Worm (Caenorhabditis elegans) whole organism, L4/young adult: ENCODE data around the gene unc-26.

Experiments
- W03F9.2 ChIP-seq: fragments of 150-350 bp; optimal IDR thresholded peaks from 2 replicates; lab custom pipeline; 2014; ENCODE audit warnings: missing biosample characterization, missing genetic modification characterization
- him-1 ChIP-seq: sonication (generic microtip); optimal IDR thresholded peaks from 2 replicates; lab custom pipeline; 2016; ENCODE audit warnings: missing genotype, missing genetic modification reagents, missing genetic modification characterization, missing compliant biosample characterization

DNA sequence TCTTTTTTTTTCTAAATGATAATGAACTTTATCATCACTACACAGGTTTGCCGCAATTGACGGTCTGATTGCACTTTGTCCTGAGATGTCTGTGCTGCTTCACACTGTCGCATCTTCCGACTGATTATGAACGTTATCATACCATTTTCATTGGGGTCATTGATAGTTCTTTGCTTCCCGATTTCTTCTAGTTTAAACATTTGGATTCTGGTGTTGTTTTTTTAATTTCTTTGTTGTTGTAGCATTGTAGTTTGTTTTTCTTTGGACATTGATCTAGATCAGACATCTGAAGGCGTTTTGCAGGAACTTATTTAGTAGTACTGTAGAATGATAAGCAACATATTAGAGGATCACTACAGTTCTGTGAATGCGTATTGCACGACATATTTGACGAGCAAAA, 46.5 kb upstream of the unc-26 start:
- TF ChIP-seq him-1 (tag; lab: Kevin White, UChicago) (no peak), W03F9.2 (no peak)
